Fruit fly (Drosophila melanogaster) whole organism, embryonic: Measurements from ENCODE around the gene CG15439.

ENCODE experiments used
- Atf-2 ChIP-seq: fragments of 200-800 bp; sonication (Bioruptor generic); optimal IDR thresholded peaks from 2 replicates; lab custom pipeline; 2016; ENCODE audit warnings: missing biosample characterization, missing genetic modification characterization
- CG17359 ChIP-seq: fragments of 200-800 bp; sonication (Bioruptor generic); optimal IDR thresholded peaks from 3 replicates; lab custom pipeline; 2018; ENCODE audit warnings: missing biosample characterization, mild to moderate bottlenecking, missing genetic modification characterization, moderate library complexity
- HHEX ChIP-seq: fragments of 200-800 bp; sonication (Bioruptor generic); optimal IDR thresholded peaks from 3 replicates; lab custom pipeline; 2017; ENCODE audit warnings: missing biosample characterization, mild to moderate bottlenecking, missing genetic modification characterization, missing genetic modification reagents
- HLH4C ChIP-seq: fragments of 200-800 bp; sonication (Bioruptor generic); IDR thresholded peaks from 3 replicates; pipeline ENCODE4 v1.3.6; 2022; ENCODE audit warnings: missing biosample characterization, missing genetic modification characterization; ENCODE audit not compliant: partially characterized antibody
- NK7.1 ChIP-seq: fragments of 200-800 bp; sonication (Bioruptor generic); optimal IDR thresholded peaks from 3 replicates; lab custom pipeline; 2016; ENCODE audit warnings: missing biosample characterization, missing genetic modification characterization
- Nf-YB ChIP-seq: fragments of 200-800 bp; sonication (Bioruptor generic); optimal IDR thresholded peaks from 3 replicates; lab custom pipeline; 2019; ENCODE audit warnings: missing biosample characterization, mild to moderate bottlenecking, missing genetic modification characterization, moderate library complexity
- Ptx1 ChIP-seq: fragments of 200-800 bp; sonication (Bioruptor generic); IDR thresholded peaks from 2 replicates; pipeline ENCODE4 v1.3.6; 2022; ENCODE audit warnings: missing biosample characterization, missing genetic modification characterization
- Tbp ChIP-seq: fragments of >200 bp; optimal IDR thresholded peaks from 2 replicates; lab custom pipeline; 2018; ENCODE audit warnings: missing biosample characterization, missing genetic modification characterization
- caup ChIP-seq: fragments of 200-800 bp; sonication (Bioruptor generic); optimal IDR thresholded peaks from 3 replicates; lab custom pipeline; 2017; ENCODE audit warnings: missing biosample characterization, mild to moderate bottlenecking, missing genetic modification characterization, moderate library complexity; ENCODE audit not compliant: severe bottlenecking
- vfl ChIP-seq: fragments of 200-800 bp; sonication (Bioruptor generic); optimal IDR thresholded peaks from 2 replicates; lab custom pipeline; 2016; ENCODE audit warnings: missing biosample characterization, missing genetic modification characterization
- wor ChIP-seq: fragments of 200-800 bp; sonication (Bioruptor generic); IDR thresholded peaks from 2 replicates; pipeline ENCODE4 v1.3.6; 2022; ENCODE audit warnings: missing biosample characterization, missing genetic modification characterization

- TF ChIP-seq NK7.1 (GFP tag; lab: Kevin White, UChicago): peak; percentile 55
- peak; percentile 94 for TF ChIP-seq caup
- 0 out of 2 replicates have a peak, but pooled peaks have one; percentile 35 for TF ChIP-seq wor (GFP tag; lab: Robert Waterston, UW)
- TF ChIP-seq HLH4C (GFP tag; lab: Robert Waterston, UW): no peak
- TF ChIP-seq Ptx1: peak; percentile 65
- peak; percentile 45 for TF ChIP-seq vfl (GFP tag; lab: Kevin White, UChicago)
- TF ChIP-seq Atf-2 (GFP tag; lab: Kevin White, UChicago): peak; percentile 60
- TF ChIP-seq Tbp: no peak
- peak; percentile 72 for TF ChIP-seq CG17359 (tag; lab: Kevin White, UChicago)
- TF ChIP-seq Nf-YB (GFP tag; lab: Kevin White, UChicago): peak; percentile 57
- TF ChIP-seq HHEX (GFP tag; lab: Kevin White, UChicago): peak; percentile 84
These were observed 5.5 kb upstream of the CG15439 start, which contains the start of gene RpL27A for dm6 chr2L:4458119-4459056.
